Fruit fly (Drosophila melanogaster): Measurements from ENCODE around the gene Irp-1B.

DNA sequence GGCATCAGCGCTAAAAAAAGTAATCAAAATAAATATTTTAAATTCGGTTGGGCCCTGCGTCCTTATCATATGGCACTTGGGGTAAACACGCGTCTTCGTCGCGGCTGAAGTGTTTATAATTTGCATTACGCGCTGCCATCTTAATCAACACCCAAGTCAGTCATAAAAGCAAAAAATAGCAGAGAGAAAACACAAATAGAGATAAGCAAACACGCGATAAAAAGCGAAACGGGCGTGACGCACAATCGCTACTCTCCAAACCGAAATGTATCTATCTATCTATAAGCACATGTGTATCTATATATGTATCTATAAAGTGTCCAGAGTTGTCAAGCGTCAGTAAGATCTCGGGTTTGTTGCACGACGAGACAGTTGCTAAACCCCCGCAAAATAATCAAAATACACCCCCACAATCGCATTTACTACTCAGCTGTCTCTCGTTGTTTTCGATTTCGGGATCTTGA is 21.7 kb downstream of the Irp-1B start:
- no peak for TF ChIP-seq CG11902 (GFP tag; optimal IDR thresholded peaks at IDR 0.05)
- TF ChIP-seq CG6854 (GFP tag; optimal IDR thresholded peaks at IDR 0.05) = peak; percentile 13
- TF ChIP-seq CG6276 (GFP tag; optimal IDR thresholded peaks at IDR 0.05) = no peak
- no peak for TF ChIP-seq CG11294 (GFP tag; IDR thresholded peaks at IDR 0.05)
- no peak for TF ChIP-seq dsx (GFP tag; optimal IDR thresholded peaks at IDR 0.05; ENCODE audit: poor library complexity, severe bottlenecking)
- TF ChIP-seq lz (GFP tag; optimal IDR thresholded peaks at IDR 0.05) = no peak
- no peak for TF ChIP-seq acj6 (GFP tag; optimal IDR thresholded peaks at IDR 0.05)
- peak; percentile 2 for TF ChIP-seq OdsH (GFP tag; optimal IDR thresholded peaks at IDR 0.05)
- TF ChIP-seq Eip75B (GFP tag; optimal IDR thresholded peaks at IDR 0.05) = peak; percentile 33
- TF ChIP-seq CG16779 (tag; optimal IDR thresholded peaks at IDR 0.05) = peak; percentile 19
- TF ChIP-seq CG6163 (GFP tag; IDR thresholded peaks at IDR 0.05) = no peak
